Worm (Caenorhabditis elegans) whole organism, young adult: ENCODE data around the gene T01H3.3.

Experiments
- B0336.3 ChIP-seq: fragments of 200-800 bp; sonication (Bioruptor generic); IDR thresholded peaks from 2 replicates; pipeline ENCODE4 v1.3.6; 2022; ENCODE audit warnings: missing genetic modification characterization, missing compliant biosample characterization
- C17E4.6 ChIP-seq: fragments of 200-800 bp; sonication (Bioruptor generic); IDR thresholded peaks from 2 replicates; pipeline ENCODE4 v1.3.6; 2022; ENCODE audit warnings: missing genetic modification reagents, missing genetic modification characterization, missing compliant biosample characterization
- D2030.7 ChIP-seq: fragments of 200-800 bp; sonication (Bioruptor generic); IDR thresholded peaks from 2 replicates; pipeline ENCODE4 v1.3.6; 2022; ENCODE audit warnings: missing genetic modification reagents, missing genetic modification characterization, missing compliant biosample characterization
- F22D6.2 ChIP-seq: sonication (generic microtip); optimal IDR thresholded peaks from 2 replicates; lab custom pipeline; 2016; ENCODE audit warnings: mild to moderate bottlenecking, missing genetic modification characterization, missing compliant biosample characterization
- F33H1.4 ChIP-seq: fragments of 200-800 bp; sonication (Bioruptor generic); IDR thresholded peaks from 2 replicates; pipeline ENCODE4 v1.3.6; 2022; ENCODE audit warnings: missing genetic modification reagents, missing genetic modification characterization, missing compliant biosample characterization
- F37B4.10 ChIP-seq: fragments of 200-800 bp; sonication (Bioruptor generic); IDR thresholded peaks from 2 replicates; pipeline ENCODE4 v1.3.6; 2022; ENCODE audit warnings: missing genetic modification characterization, missing compliant biosample characterization
- F39B2.1 ChIP-seq: fragments of 200-800 bp; sonication (Bioruptor generic); IDR thresholded peaks from 2 replicates; pipeline ENCODE4 v1.3.6; 2022; ENCODE audit warnings: missing genetic modification reagents, missing genetic modification characterization, missing compliant biosample characterization
- F55B11.4 ChIP-seq: sonication (generic microtip); optimal IDR thresholded peaks from 2 replicates; lab custom pipeline; 2016; ENCODE audit warnings: missing compliant biosample characterization, missing genetic modification characterization, borderline replicate concordance; ENCODE audit not compliant: insufficient read depth
- F57A8.1 ChIP-seq: fragments of 200-800 bp; sonication (Bioruptor generic); optimal IDR thresholded peaks from 2 replicates; lab custom pipeline; 2018; ENCODE audit warnings: mild to moderate bottlenecking, missing genetic modification characterization, moderate library complexity, missing compliant biosample characterization
- Y53G8AR.9 ChIP-seq: fragments of 200-800 bp; sonication (Bioruptor generic); conservative IDR thresholded peaks from 2 replicates; pipeline ENCODE4 v1.3.6; 2022; ENCODE audit warnings: missing genetic modification reagents, missing genetic modification characterization, missing compliant biosample characterization
- Y67H2A.10 ChIP-seq: fragments of 200-800 bp; sonication (Bioruptor generic); conservative IDR thresholded peaks from 2 replicates; pipeline ENCODE4 v1.3.6; 2022; ENCODE audit warnings: missing genetic modification reagents, missing genetic modification characterization, missing compliant biosample characterization
- Y79H2A.3 ChIP-seq: fragments of 200-800 bp; sonication (Bioruptor generic); conservative IDR thresholded peaks from 2 replicates; pipeline ENCODE4 v1.3.6; 2022; ENCODE audit warnings: missing genetic modification reagents, missing genetic modification characterization, missing compliant biosample characterization
- aptf-3 ChIP-seq: fragments of 200-800 bp; sonication (Bioruptor generic); IDR thresholded peaks from 2 replicates; pipeline ENCODE4 v1.3.6; 2022; ENCODE audit warnings: missing genetic modification characterization, missing compliant biosample characterization
- athp-1 ChIP-seq: sonication (generic microtip); optimal IDR thresholded peaks from 2 replicates; lab custom pipeline; 2017; ENCODE audit warnings: mild to moderate bottlenecking, missing genetic modification characterization, missing compliant biosample characterization
- bed-2 ChIP-seq: fragments of 200-800 bp; sonication (Bioruptor generic); IDR thresholded peaks from 2 replicates; pipeline ENCODE4 v1.3.6; 2022; ENCODE audit warnings: missing genetic modification reagents, missing genetic modification characterization, missing compliant biosample characterization
- cebp-1 ChIP-seq, 2 experiments: fragments of 200-800 bp in 1 of 2; sonication (Bioruptor generic) in 1 of 2; sonication (generic microtip) in 1 of 2; IDR thresholded peaks in 1 of 2; optimal IDR thresholded peaks in 1 of 2; 2 replicates each; pipeline versions ENCODE4 v1.3.6 to Lab custom; 2017 to 2022; ENCODE audit warnings: missing compliant biosample characterization in 2 of 2, missing genetic modification characterization in 2 of 2, mild to moderate bottlenecking in 1 of 2, missing genetic modification reagents in 1 of 2, moderate library complexity in 1 of 2
- ceh-100 ChIP-seq: fragments of 200-800 bp; sonication (Bioruptor generic); IDR thresholded peaks from 2 replicates; pipeline ENCODE4 v1.3.6; 2022; ENCODE audit warnings: missing genetic modification reagents, missing genetic modification characterization, missing compliant biosample characterization
- ceh-91 ChIP-seq: fragments of 200-800 bp; sonication (Bioruptor generic); IDR thresholded peaks from 2 replicates; pipeline ENCODE4 v1.3.6; 2022; ENCODE audit warnings: missing genetic modification reagents, missing genetic modification characterization, missing compliant biosample characterization
- chd-7 ChIP-seq: sonication (generic microtip); optimal IDR thresholded peaks from 2 replicates; lab custom pipeline; 2016; ENCODE audit warnings: mild to moderate bottlenecking, missing genetic modification characterization, moderate library complexity, missing compliant biosample characterization
- die-1 ChIP-seq: sonication (generic microtip); optimal IDR thresholded peaks from 2 replicates; lab custom pipeline; 2016; ENCODE audit warnings: missing genotype, mild to moderate bottlenecking, missing genetic modification characterization, missing compliant biosample characterization
- efl-1 ChIP-seq: fragments of 150-350 bp; optimal IDR thresholded peaks from 2 replicates; lab custom pipeline; 2014; ENCODE audit warnings: missing biosample characterization, missing genetic modification reagents, missing genetic modification characterization
- egrh-3 ChIP-seq: fragments of 200-800 bp; sonication (Bioruptor generic); IDR thresholded peaks from 2 replicates; pipeline ENCODE4 v1.3.6; 2022; ENCODE audit warnings: missing genetic modification reagents, missing genetic modification characterization, missing compliant biosample characterization
- fkh-3 ChIP-seq: sonication (generic microtip); optimal IDR thresholded peaks from 2 replicates; lab custom pipeline; 2016; ENCODE audit warnings: mild to moderate bottlenecking, missing genetic modification characterization, missing compliant biosample characterization
- him-1 ChIP-seq: sonication (generic microtip); optimal IDR thresholded peaks from 2 replicates; lab custom pipeline; 2016; ENCODE audit warnings: missing genotype, missing genetic modification reagents, missing genetic modification characterization, missing compliant biosample characterization
- hmg-1.2 ChIP-seq: fragments of 200-800 bp; sonication (Bioruptor generic); IDR thresholded peaks from 2 replicates; pipeline ENCODE4 v1.3.6; 2022; ENCODE audit warnings: missing genetic modification reagents, missing genetic modification characterization, missing compliant biosample characterization
- hsf-1 ChIP-seq: fragments of 200-800 bp; sonication (Bioruptor generic); IDR thresholded peaks from 2 replicates; pipeline ENCODE4 v1.3.6; 2022; ENCODE audit warnings: missing genetic modification reagents, missing genetic modification characterization, missing compliant biosample characterization
- let-526 ChIP-seq: fragments of 200-800 bp; sonication (Bioruptor generic); IDR thresholded peaks from 2 replicates; pipeline ENCODE4 v1.3.6; 2022; ENCODE audit warnings: missing genetic modification reagents, missing genetic modification characterization, missing compliant biosample characterization
- let-607 ChIP-seq, 2 experiments: fragments of 200-800 bp in 1 of 2; sonication (Bioruptor generic) in 1 of 2; sonication (generic microtip) in 1 of 2; optimal IDR thresholded peaks; 2 replicates each; lab custom pipeline; 2016 to 2018; ENCODE audit warnings: mild to moderate bottlenecking in 2 of 2, missing compliant biosample characterization in 2 of 2, missing genetic modification characterization in 2 of 2, moderate library complexity in 2 of 2, missing genotype in 1 of 2
- lin-40 ChIP-seq: sonication (generic microtip); optimal IDR thresholded peaks from 2 replicates; lab custom pipeline; 2016; ENCODE audit warnings: missing genetic modification characterization, mild to moderate bottlenecking, missing compliant biosample characterization, missing genotype, missing genetic modification reagents
- lin-54 ChIP-seq: fragments of 200-800 bp; sonication (Bioruptor generic); optimal IDR thresholded peaks from 2 replicates; lab custom pipeline; 2018; ENCODE audit warnings: mild to moderate bottlenecking, missing genetic modification characterization, missing compliant biosample characterization
- lir-1 ChIP-seq: fragments of 200-800 bp; sonication (Bioruptor generic); conservative IDR thresholded peaks from 2 replicates; pipeline ENCODE4 v1.3.6; 2022; ENCODE audit warnings: missing genetic modification reagents, missing genetic modification characterization, missing compliant biosample characterization
- lsl-1 ChIP-seq: fragments of 200-800 bp; sonication (Bioruptor generic); optimal IDR thresholded peaks from 2 replicates; lab custom pipeline; 2018; ENCODE audit warnings: mild to moderate bottlenecking, missing genetic modification characterization, moderate library complexity, missing compliant biosample characterization
- madf-6 ChIP-seq: fragments of 200-800 bp; sonication (Bioruptor generic); IDR thresholded peaks from 2 replicates; pipeline ENCODE4 v1.3.6; 2022; ENCODE audit warnings: missing genetic modification reagents, missing genetic modification characterization, missing compliant biosample characterization
- mcd-1 ChIP-seq: fragments of 200-800 bp; sonication (Bioruptor generic); IDR thresholded peaks from 2 replicates; pipeline ENCODE4 v1.3.6; 2022; ENCODE audit warnings: missing genetic modification reagents, missing genetic modification characterization, missing compliant biosample characterization
- nhr-179 ChIP-seq: sonication (generic microtip); optimal IDR thresholded peaks from 2 replicates; lab custom pipeline; 2016; ENCODE audit warnings: mild to moderate bottlenecking, missing genetic modification characterization, missing compliant biosample characterization
- pha-4 ChIP-seq: fragments of 150-350 bp; sonication (generic microtip); optimal IDR thresholded peaks from 2 replicates; lab custom pipeline; 2014; ENCODE audit warnings: missing biosample characterization, missing genetic modification reagents, missing genetic modification characterization
- rec-8 ChIP-seq, 2 experiments: sonication (generic microtip); optimal IDR thresholded peaks; 2 replicates each; lab custom pipeline; 2016; ENCODE audit warnings: mild to moderate bottlenecking in 2 of 2, missing genetic modification characterization in 2 of 2, missing genetic modification reagents in 2 of 2, missing genotype in 2 of 2, missing biosample characterization in 1 of 2, missing compliant biosample characterization in 1 of 2, moderate library complexity in 1 of 2
- sea-2 ChIP-seq: fragments of 200-800 bp; sonication (Bioruptor generic); IDR thresholded peaks from 2 replicates; pipeline ENCODE4 v1.3.6; 2022; ENCODE audit warnings: missing genetic modification characterization, missing compliant biosample characterization
- sptf-2 ChIP-seq: fragments of 200-800 bp; sonication (Bioruptor generic); optimal IDR thresholded peaks from 2 replicates; lab custom pipeline; 2018; ENCODE audit warnings: mild to moderate bottlenecking, missing genetic modification characterization, missing compliant biosample characterization
- tbp1 ChIP-seq: fragments of 200-800 bp; sonication (Bioruptor generic); optimal IDR thresholded peaks from 2 replicates; lab custom pipeline; 2018; ENCODE audit warnings: mild to moderate bottlenecking, missing genetic modification characterization, missing compliant biosample characterization
- tbx-9 ChIP-seq: sonication (generic microtip); optimal IDR thresholded peaks from 2 replicates; lab custom pipeline; 2016; ENCODE audit warnings: borderline replicate concordance, missing genetic modification characterization, inconsistent platforms, missing compliant biosample characterization
- unc-62 ChIP-seq: fragments of 150-350 bp; optimal IDR thresholded peaks from 2 replicates; lab custom pipeline; 2014; ENCODE audit warnings: missing biosample characterization, missing genetic modification reagents, missing genetic modification characterization
- zfh-2 ChIP-seq: fragments of 200-800 bp; sonication (Bioruptor generic); conservative IDR thresholded peaks from 2 replicates; pipeline ENCODE4 v1.3.6; 2022; ENCODE audit warnings: missing genetic modification reagents, missing genetic modification characterization, missing compliant biosample characterization
- ztf-18 ChIP-seq: sonication (generic microtip); optimal IDR thresholded peaks from 2 replicates; lab custom pipeline; 2016; ENCODE audit warnings: missing genotype, mild to moderate bottlenecking, missing genetic modification characterization, missing compliant biosample characterization
- ztf-28 ChIP-seq: fragments of 200-800 bp; sonication (Bioruptor generic); IDR thresholded peaks from 2 replicates; pipeline ENCODE4 v1.3.6; 2022; ENCODE audit warnings: missing genetic modification reagents, missing genetic modification characterization, missing compliant biosample characterization
- ztf-3 ChIP-seq: fragments of 200-800 bp; sonication (Bioruptor generic); optimal IDR thresholded peaks from 2 replicates; lab custom pipeline; 2018; ENCODE audit warnings: mild to moderate bottlenecking, missing genetic modification characterization, missing compliant biosample characterization

Gene T01H3.3

DNA sequence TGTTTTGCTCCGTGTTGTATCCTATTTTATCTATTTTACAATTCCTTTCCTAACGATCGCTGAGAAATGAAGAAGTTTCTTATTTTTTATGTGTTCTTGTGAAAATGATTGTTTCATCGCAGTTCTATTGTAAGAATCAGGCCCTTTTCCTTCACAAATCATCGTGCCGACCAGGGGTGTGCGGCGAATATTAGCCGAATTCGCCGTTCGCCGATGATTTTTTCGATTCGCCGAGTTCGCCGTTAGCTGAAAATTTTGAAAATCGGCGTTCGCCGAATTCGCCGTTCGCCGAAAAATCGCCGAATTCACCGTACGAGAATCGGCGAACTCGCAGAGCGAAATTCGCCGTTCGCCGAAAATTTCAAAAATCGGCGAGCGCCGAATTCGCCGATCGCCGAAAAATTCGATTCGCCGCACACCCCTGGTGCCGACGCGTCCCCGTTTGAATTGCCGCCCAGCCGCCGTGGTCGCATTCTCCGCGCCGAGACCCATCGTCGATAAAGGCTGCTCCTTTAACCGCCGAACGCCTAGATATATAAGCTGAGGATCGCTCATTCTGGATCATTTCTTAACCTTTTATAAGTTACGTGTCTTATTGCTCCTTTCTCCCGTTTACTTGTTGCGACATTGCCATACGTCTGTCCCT lies 10.1 kb downstream of the T01H3.3 start:
- TF ChIP-seq Y53G8AR.9 (GFP tag; lab: Robert Waterston, UW), result 0 out of 2 replicates have a peak, but pooled peaks have one; percentile 58
- no peak for TF ChIP-seq ztf-18 (tag; lab: Kevin White, UChicago)
- no peak for TF ChIP-seq rec-8 (tag; optimal IDR thresholded peaks at IDR 0.05; lab: Kevin White, UChicago)
- peak; percentile 41 for TF ChIP-seq him-1 (tag; lab: Kevin White, UChicago)
- TF ChIP-seq lin-40 (tag; lab: Kevin White, UChicago), result no peak
- TF ChIP-seq C17E4.6 (GFP tag; lab: Robert Waterston, UW), result 0 out of 2 replicates have a peak, but pooled peaks have one; percentile 40
- peak; percentile 90 for TF ChIP-seq zfh-2 (GFP tag; lab: Robert Waterston, UW)
- no peak for TF ChIP-seq nhr-179 (tag; lab: Kevin White, UChicago)
- TF ChIP-seq F33H1.4 (GFP tag; lab: Robert Waterston, UW), result peak; percentile 71
- TF ChIP-seq sea-2 (GFP tag; lab: Robert Waterston, UW), result no peak
- peak; percentile 75 for TF ChIP-seq lin-54
- no peak for TF ChIP-seq sptf-2 (GFP tag; lab: Kevin White, UChicago)
- TF ChIP-seq F37B4.10 (GFP tag; lab: Robert Waterston, UW), result no peak
- TF ChIP-seq ztf-28, result 0 out of 2 replicates have a peak, but pooled peaks have one; percentile 6
- TF ChIP-seq efl-1 (GFP tag; lab: Kevin White, UChicago), result peak; percentile 59
- TF ChIP-seq tbp1 (GFP tag; lab: Kevin White, UChicago), result no peak
- TF ChIP-seq lsl-1 (GFP tag; lab: Kevin White, UChicago), result peak; percentile 13
- TF ChIP-seq F57A8.1 (GFP tag; lab: Kevin White, UChicago), result no peak
- no peak for TF ChIP-seq F22D6.2 (tag; lab: Kevin White, UChicago)
- no peak for TF ChIP-seq F39B2.1
- TF ChIP-seq hmg-1.2 (GFP tag; lab: Robert Waterston, UW), result 0 out of 2 replicates have a peak, but pooled peaks have one; percentile 17
- TF ChIP-seq Y79H2A.3 (GFP tag; lab: Robert Waterston, UW), result 0 out of 2 replicates have a peak, but pooled peaks have one; percentile 25
- no peak for TF ChIP-seq bed-2 (GFP tag; lab: Robert Waterston, UW)
- no peak for TF ChIP-seq lir-1
- peak; percentile 79; the same call in 1 of the 2 replicates for TF ChIP-seq egrh-3
- TF ChIP-seq unc-62 (GFP tag; lab: Kevin White, UChicago), result no peak
- TF ChIP-seq chd-7, result peak; percentile 21
- TF ChIP-seq pha-4 (tag; lab: Kevin White, UChicago), result no peak
- TF ChIP-seq die-1 (tag; lab: Kevin White, UChicago), result peak; percentile 9
- no peak for TF ChIP-seq cebp-1 (GFP tag; IDR thresholded peaks at IDR 0.05; lab: Robert Waterston, UW)
- peak; percentile 8 for TF ChIP-seq cebp-1 (tag; optimal IDR thresholded peaks at IDR 0.05; lab: Kevin White, UChicago)
- no peak for TF ChIP-seq aptf-3 (GFP tag; lab: Robert Waterston, UW)
- TF ChIP-seq hsf-1 (GFP tag; lab: Robert Waterston, UW), result peak; percentile 59
- peak; percentile 39 for TF ChIP-seq mcd-1 (GFP tag; lab: Robert Waterston, UW)
- TF ChIP-seq let-607 (tag; optimal IDR thresholded peaks at IDR 0.05; lab: Kevin White, UChicago), result no peak
- peak; percentile 37; the same call in 1 of the 2 replicates for TF ChIP-seq ceh-91
- 0 out of 2 replicates have a peak, but pooled peaks have one; percentile 10 for TF ChIP-seq ceh-100 (GFP tag; lab: Robert Waterston, UW)
- no peak for TF ChIP-seq ztf-3 (GFP tag; lab: Kevin White, UChicago)
- no peak for TF ChIP-seq fkh-3 (tag; lab: Kevin White, UChicago)
- TF ChIP-seq let-526 (GFP tag; lab: Robert Waterston, UW), result no peak
- TF ChIP-seq F55B11.4 (tag; lab: Kevin White, UChicago), result no peak
- TF ChIP-seq Y67H2A.10 (GFP tag; lab: Robert Waterston, UW), result 0 out of 2 replicates have a peak, but pooled peaks have one; percentile 11
- TF ChIP-seq B0336.3, result peak; percentile 50
- 0 out of 2 replicates have a peak, but pooled peaks have one; percentile 34 for TF ChIP-seq D2030.7 (GFP tag; lab: Robert Waterston, UW)
- no peak for TF ChIP-seq tbx-9 (tag; lab: Kevin White, UChicago)
- TF ChIP-seq athp-1, result peak; percentile 25
- peak; percentile 33; the same call in 1 of the 2 replicates for TF ChIP-seq madf-6
